Worm (Caenorhabditis elegans): Measurements from ENCODE around the gene pap-1.

DNA sequence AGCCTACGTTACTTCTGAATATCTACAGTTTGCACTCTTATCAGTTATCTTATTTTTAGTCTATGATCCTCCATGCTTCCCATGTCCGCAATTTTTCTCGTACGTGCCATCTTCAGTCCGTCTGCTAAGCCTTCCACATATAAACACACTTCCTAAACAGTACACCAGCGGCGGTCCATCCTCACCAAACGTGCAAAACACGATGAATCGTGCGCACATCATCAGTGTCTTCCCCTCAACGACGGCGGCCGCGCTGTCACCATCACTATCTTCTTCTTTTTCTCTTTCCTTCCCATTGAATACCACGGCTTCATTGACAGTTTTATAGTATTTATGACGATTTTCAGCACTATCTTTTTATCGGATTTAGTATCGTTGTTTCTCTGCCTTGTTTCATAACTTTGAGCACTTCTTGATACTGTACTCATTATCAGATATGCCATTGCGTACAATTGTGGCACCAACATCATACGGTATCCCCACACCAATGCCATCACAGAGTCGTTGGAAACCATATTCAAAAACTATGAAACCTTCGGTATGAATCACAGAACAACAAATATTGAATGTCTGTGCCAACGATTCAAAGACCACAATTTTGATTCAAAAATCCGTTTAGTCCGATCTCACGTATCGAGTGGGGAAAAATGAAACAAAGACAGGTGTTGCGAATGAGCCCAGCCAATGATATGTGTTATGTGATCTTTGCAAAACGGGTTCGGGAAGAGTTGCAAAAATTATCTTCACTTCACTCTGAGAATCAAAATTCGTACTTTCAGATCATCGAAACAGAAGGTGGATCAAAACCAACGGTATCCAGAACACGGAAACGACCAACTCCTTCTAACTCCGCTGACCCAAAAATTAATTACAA is 31.4 kb downstream of the pap-1 start:
- TF ChIP-seq lin-39 (tag; optimal IDR thresholded peaks at IDR 0.05) (no peak), nhr-67 (tag; optimal IDR thresholded peaks at IDR 0.05) (no peak), pqm-1 (tag; optimal IDR thresholded peaks at IDR 0.05) (no peak), unc-62 (GFP tag; optimal IDR thresholded peaks at IDR 0.05) (no peak), ceh-82 (tag; optimal IDR thresholded peaks at IDR 0.05) (no peak), nhr-76 (tag; optimal IDR thresholded peaks at IDR 0.05) (no peak), lin-15B (tag; optimal IDR thresholded peaks at IDR 0.05) (no peak), fkh-2 (tag; optimal IDR thresholded peaks at IDR 0.05) (no peak), daf-12 (tag; optimal IDR thresholded peaks at IDR 0.05) (no peak), nhr-11 (tag; optimal IDR thresholded peaks at IDR 0.05) (no peak)

Measured in whole organism, L3 larva.